Fruit fly (Drosophila melanogaster) whole organism, wandering third instar larva: ENCODE measurements around the gene Tg.

Source experiments
- Abd-B ChIP-seq: fragments of >200 bp; optimal IDR thresholded peaks from 2 replicates; lab custom pipeline; 2017; ENCODE audit warnings: missing biosample characterization, missing genetic modification characterization
- CG32264 ChIP-seq: fragments of 200-800 bp; sonication (Bioruptor generic); optimal IDR thresholded peaks from 2 replicates; lab custom pipeline; 2016; ENCODE audit warnings: missing biosample characterization, missing genetic modification characterization
- CG9705 ChIP-seq: fragments of 200-800 bp; sonication (Bioruptor generic); optimal IDR thresholded peaks from 2 replicates; lab custom pipeline; 2018; ENCODE audit warnings: missing biosample characterization, mild to moderate bottlenecking, missing genetic modification characterization
- CrebA ChIP-seq: fragments of 200-800 bp; sonication (Bioruptor generic); optimal IDR thresholded peaks from 2 replicates; lab custom pipeline; 2016; ENCODE audit warnings: missing biosample characterization, mild to moderate bottlenecking, missing genetic modification characterization, borderline replicate concordance
- GATAd ChIP-seq: sonication (Bioruptor generic); optimal IDR thresholded peaks from 2 replicates; lab custom pipeline; 2016; ENCODE audit warnings: missing biosample characterization, missing genetic modification characterization
- HLH106 ChIP-seq: fragments of 200-800 bp; optimal IDR thresholded peaks from 3 replicates; lab custom pipeline; 2019; ENCODE audit warnings: missing biosample characterization, mild to moderate bottlenecking, missing genetic modification characterization, moderate library complexity
- Hnf4 ChIP-seq: fragments of 200-800 bp; sonication (Bioruptor generic); optimal IDR thresholded peaks from 2 replicates; lab custom pipeline; 2016; ENCODE audit warnings: missing biosample characterization, mild to moderate bottlenecking, missing genetic modification characterization
- Hr83 ChIP-seq: fragments of 200-300 bp; sonication (Bioruptor generic); optimal IDR thresholded peaks from 2 replicates; lab custom pipeline; 2016; ENCODE audit warnings: missing biosample characterization, mild to moderate bottlenecking, missing genetic modification characterization, moderate library complexity; ENCODE audit not compliant: poor library complexity, severe bottlenecking
- Jra ChIP-seq: sonication (Bioruptor generic); optimal IDR thresholded peaks from 2 replicates; lab custom pipeline; 2016; ENCODE audit warnings: missing biosample characterization, missing genetic modification characterization
- Mio ChIP-seq: sonication (Bioruptor generic); optimal IDR thresholded peaks from 2 replicates; lab custom pipeline; 2016; ENCODE audit warnings: missing biosample characterization, missing genetic modification characterization
- Myc ChIP-seq: fragments of >200 bp; optimal IDR thresholded peaks from 2 replicates; lab custom pipeline; 2017
- OdsH ChIP-seq: fragments of 200-800 bp; sonication (Bioruptor generic); optimal IDR thresholded peaks from 2 replicates; lab custom pipeline; 2016; ENCODE audit warnings: missing biosample characterization, mild to moderate bottlenecking, missing genetic modification characterization
- Rel ChIP-seq, 2 experiments: fragments of 200-800 bp; sonication (Bioruptor generic) in 1 of 2; optimal IDR thresholded peaks; 2 replicates in 1 of 2; 3 replicates in 1 of 2; lab custom pipeline; 2016 to 2019; ENCODE audit warnings: mild to moderate bottlenecking in 2 of 2, missing biosample characterization in 2 of 2, missing genetic modification characterization in 2 of 2, moderate library complexity in 1 of 2
- Vsx2 ChIP-seq: fragments of 200-300, 225-300 bp; sonication (Bioruptor generic); optimal IDR thresholded peaks from 2 replicates; lab custom pipeline; 2018; ENCODE audit warnings: missing biosample characterization, missing genetic modification characterization; ENCODE audit not compliant: partially characterized antibody
- brk ChIP-seq: fragments of 200-800 bp; sonication (Bioruptor generic); optimal IDR thresholded peaks from 2 replicates; lab custom pipeline; 2016; ENCODE audit warnings: missing biosample characterization, mild to moderate bottlenecking, missing genetic modification characterization
- dl ChIP-seq, 2 experiments: fragments of 175-275, 200-275 bp in 1 of 2; fragments of 200-275 bp in 1 of 2; sonication (Bioruptor generic); optimal IDR thresholded peaks; lab custom pipeline; 2018; ENCODE audit warnings: mild to moderate bottlenecking in 2 of 2, missing biosample characterization in 2 of 2, missing genetic modification characterization in 2 of 2, moderate library complexity in 2 of 2; ENCODE audit not compliant: partially characterized antibody in 2 of 2, insufficient read depth in 1 of 2
- dsf ChIP-seq: sonication (Bioruptor generic); optimal IDR thresholded peaks from 2 replicates; lab custom pipeline; 2016; ENCODE audit warnings: missing biosample characterization, missing genetic modification characterization, borderline replicate concordance
- ey ChIP-seq: fragments of 200-800 bp; sonication (Bioruptor generic); optimal IDR thresholded peaks from 2 replicates; lab custom pipeline; 2016; ENCODE audit warnings: missing biosample characterization, missing genetic modification characterization
- foxo ChIP-seq, 2 experiments: fragments of 200-800 bp; sonication (Bioruptor generic); optimal IDR thresholded peaks; 2 replicates in 1 of 2; 3 replicates in 1 of 2; lab custom pipeline; 2016 to 2017; ENCODE audit warnings: missing biosample characterization in 2 of 2, missing genetic modification characterization in 2 of 2
- fru ChIP-seq: fragments of 200-800 bp; sonication (Bioruptor generic); optimal IDR thresholded peaks from 3 replicates; lab custom pipeline; 2016; ENCODE audit warnings: missing biosample characterization, mild to moderate bottlenecking, missing genetic modification characterization
- h ChIP-seq: fragments of 200-800 bp; sonication (Bioruptor generic); optimal IDR thresholded peaks from 3 replicates; lab custom pipeline; 2016; ENCODE audit warnings: missing biosample characterization, mild to moderate bottlenecking, missing genetic modification characterization
- jim ChIP-seq: fragments of 175-275, 200-325 bp; sonication (Bioruptor generic); optimal IDR thresholded peaks from 2 replicates; lab custom pipeline; 2016; ENCODE audit warnings: missing biosample characterization, mild to moderate bottlenecking, missing genetic modification characterization
- lola ChIP-seq: fragments of >200 bp; optimal IDR thresholded peaks from 2 replicates; lab custom pipeline; 2017; ENCODE audit warnings: missing biosample characterization, missing genetic modification characterization
- pan ChIP-seq: fragments of >200 bp; optimal IDR thresholded peaks from 2 replicates; lab custom pipeline; 2017
- psq ChIP-seq: fragments of 200-800 bp; sonication (Bioruptor generic); optimal IDR thresholded peaks from 3 replicates; lab custom pipeline; 2017; ENCODE audit warnings: missing biosample characterization, mild to moderate bottlenecking, missing genetic modification characterization, moderate library complexity
- rgr ChIP-seq: fragments of 200-800 bp; sonication (Bioruptor generic); optimal IDR thresholded peaks from 3 replicates; lab custom pipeline; 2016; ENCODE audit warnings: missing biosample characterization, mild to moderate bottlenecking, missing genetic modification characterization
- sv ChIP-seq: fragments of 200-800 bp; sonication (Bioruptor generic); optimal IDR thresholded peaks from 3 replicates; lab custom pipeline; 2016; ENCODE audit warnings: missing biosample characterization, missing genetic modification characterization
- tai ChIP-seq: sonication (Bioruptor generic); optimal IDR thresholded peaks from 2 replicates; lab custom pipeline; 2016; ENCODE audit warnings: missing biosample characterization, missing genetic modification characterization
- usp ChIP-seq: fragments of >200 bp; optimal IDR thresholded peaks from 2 replicates; lab custom pipeline; 2017; ENCODE audit warnings: missing biosample characterization, missing genetic modification characterization

The Tg gene

DNA sequence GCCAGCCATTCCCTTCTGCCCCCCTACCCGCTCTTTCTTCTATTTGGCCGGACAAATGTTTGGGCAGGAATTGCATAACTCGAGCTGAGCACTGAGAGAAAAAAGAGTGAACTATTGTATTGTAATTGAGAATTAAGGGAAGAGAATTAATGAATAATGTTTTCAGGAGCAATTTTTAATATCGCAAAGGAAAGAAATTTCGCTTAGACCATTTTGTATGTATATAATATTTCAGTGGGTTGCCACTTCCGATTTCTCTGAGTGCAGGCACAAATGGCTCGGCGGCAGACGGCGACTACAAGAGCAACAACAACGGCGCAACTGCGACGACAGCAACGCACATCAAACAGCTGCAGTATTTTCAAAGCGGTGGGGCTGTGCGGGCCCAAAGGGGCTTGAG is 46.6 kb upstream of the Tg start (continued):
- TF ChIP-seq OdsH (GFP tag; lab: Kevin White, UChicago): peak; percentile 63
- peak; percentile 18 for TF ChIP-seq brk (GFP tag; lab: Kevin White, UChicago)
- no peak for TF ChIP-seq dl (GFP tag; optimal IDR thresholded peaks at IDR 0.05; lab: Kevin White, UChicago; ENCODE audit: insufficient read depth in 1 of 2, partially characterized antibody in 2 of 2)
- no peak for TF ChIP-seq Abd-B (GFP tag; lab: Kevin White, UChicago)
- no peak for TF ChIP-seq Vsx2
- peak; percentile 30 for TF ChIP-seq GATAd (GFP tag; lab: Kevin White, UChicago)

DNA sequence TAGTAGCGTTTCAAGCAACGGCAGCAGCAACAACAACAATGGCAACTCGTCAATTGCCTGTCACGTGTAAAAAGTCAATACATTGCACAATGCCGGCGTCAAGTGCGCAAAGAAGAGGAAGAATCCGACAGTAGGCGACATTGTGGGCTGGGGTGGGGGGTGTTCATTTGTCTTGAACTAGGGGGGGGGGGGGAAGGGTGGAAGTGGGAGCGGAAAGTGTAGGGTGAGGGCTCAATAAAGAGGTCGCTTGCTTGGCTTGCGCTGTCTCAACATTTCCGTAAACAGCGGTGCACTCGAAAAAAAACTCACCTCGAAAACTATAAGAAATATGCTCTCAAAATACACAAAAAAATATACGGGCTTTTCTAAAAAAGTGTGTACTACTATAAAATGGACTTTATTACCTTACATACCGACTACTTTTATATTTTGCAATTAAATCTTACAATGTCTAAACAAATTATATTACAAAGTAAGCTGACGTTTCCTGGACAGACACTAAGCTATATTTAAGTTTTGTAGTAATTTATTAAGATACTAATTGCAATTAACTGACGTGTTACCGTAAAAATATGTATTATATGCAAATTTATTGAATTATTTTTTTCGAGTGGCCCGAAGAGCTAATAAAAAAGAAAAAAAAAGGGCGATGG is 45.3 kb upstream of the Tg start:
- TF ChIP-seq CG9705 (no peak), lola (GFP tag; lab: Kevin White, UChicago) (no peak), dl (GFP tag; optimal IDR thresholded peaks at IDR 0.05; lab: Kevin White, UChicago; ENCODE audit: insufficient read depth in 1 of 2, partially characterized antibody in 2 of 2) (no peak)

DNA sequence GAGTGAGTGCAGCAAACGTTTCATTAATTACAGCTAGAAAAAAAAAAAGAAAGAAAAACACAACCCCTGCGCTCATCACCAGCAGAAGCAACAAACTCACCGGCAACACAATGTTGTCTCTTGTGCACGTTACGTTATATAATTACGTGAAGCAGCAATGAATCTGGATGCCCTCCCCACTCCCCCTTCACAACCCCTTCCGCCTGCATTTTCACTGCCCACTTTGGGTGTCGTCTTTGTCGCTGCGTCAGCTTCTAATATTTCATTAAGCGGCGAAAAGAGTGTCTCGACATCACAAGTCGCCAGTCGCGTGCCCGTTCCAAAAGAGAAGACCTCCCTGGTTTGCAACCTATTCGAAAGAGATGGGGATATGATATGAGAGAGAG is 44.8 kb upstream of the Tg start:
- TF ChIP-seq pan (lab: Kevin White, UChicago) (no peak), CG32264 (GFP tag; lab: Kevin White, UChicago) (no peak), rgr (GFP tag; lab: Kevin White, UChicago) (no peak), dsf (GFP tag; lab: Kevin White, UChicago) (no peak), GATAd (GFP tag; lab: Kevin White, UChicago) (no peak), CG9705 (no peak), sv (GFP tag; lab: Kevin White, UChicago) (no peak), Hnf4 (GFP tag; lab: Kevin White, UChicago) (no peak)
- TF ChIP-seq, all 38 proteins: peak for 0

DNA sequence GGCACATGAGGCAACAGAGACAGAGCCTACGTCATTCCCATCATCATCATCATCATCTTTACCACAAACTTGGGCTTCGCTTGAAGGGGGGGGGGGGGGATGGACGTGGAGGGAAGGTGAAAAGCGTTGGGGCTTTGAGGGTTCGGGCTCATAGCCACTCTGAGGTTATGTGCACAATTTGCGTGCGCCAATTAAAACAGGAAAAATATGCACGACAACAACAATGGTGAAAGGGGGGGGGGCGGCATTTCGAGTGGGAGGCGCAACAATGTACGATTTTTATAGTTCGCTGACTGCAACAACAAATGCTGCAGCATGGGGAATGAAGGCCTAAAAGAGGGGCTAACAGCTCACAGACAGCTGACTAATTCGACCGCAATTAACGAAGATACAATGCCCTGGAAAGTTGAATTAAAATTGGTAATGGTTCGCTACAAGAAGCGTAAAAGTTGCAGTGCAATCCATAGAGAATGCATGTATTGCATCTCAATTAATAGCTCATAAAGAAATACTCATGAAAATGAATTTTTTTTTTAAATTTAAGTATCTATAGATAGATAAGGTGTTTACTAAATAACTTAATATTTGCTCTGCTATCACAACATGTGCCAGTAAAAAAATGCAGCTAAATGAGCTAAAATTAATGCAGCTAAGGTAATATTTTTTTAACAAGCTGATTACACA is 44.2 kb upstream of the Tg start:
- TF ChIP-seq pan (lab: Kevin White, UChicago) (no peak), Hr83 (GFP tag; lab: Kevin White, UChicago) (no peak), rgr (GFP tag; lab: Kevin White, UChicago) (no peak), OdsH (GFP tag; lab: Kevin White, UChicago) (no peak), psq (GFP tag; lab: Kevin White, UChicago) (no peak)

DNA sequence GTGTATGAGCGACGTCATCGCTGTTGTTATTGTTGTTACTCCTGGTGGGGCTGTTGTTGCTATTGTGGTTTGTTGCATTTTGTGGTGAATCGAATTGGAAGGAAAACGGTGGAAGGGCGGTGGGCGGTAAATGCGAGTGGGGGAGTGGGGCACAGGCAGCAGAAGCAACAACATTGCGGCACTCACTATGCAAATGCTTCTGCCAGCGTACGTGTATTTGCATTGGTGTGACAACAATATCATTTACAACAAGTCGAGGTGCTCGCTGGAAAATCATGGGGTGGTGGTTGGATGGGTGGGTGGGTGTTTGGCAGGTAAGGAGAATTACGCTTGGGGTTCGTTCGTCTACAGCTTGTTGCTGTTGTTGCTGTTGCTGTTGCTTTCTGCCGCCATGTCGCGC is 43.6 kb upstream of the Tg start:
- no peak for TF ChIP-seq usp (GFP tag; lab: Kevin White, UChicago)
- TF ChIP-seq Abd-B (GFP tag; lab: Kevin White, UChicago): no peak
- no peak for TF ChIP-seq HLH106 (tag; lab: Kevin White, UChicago)
- TF ChIP-seq CG32264 (GFP tag; lab: Kevin White, UChicago): no peak
- TF ChIP-seq ey (GFP tag; lab: Kevin White, UChicago): no peak
- TF ChIP-seq foxo (GFP tag; optimal IDR thresholded peaks at IDR 0.05; lab: Kevin White, UChicago): no peak
- TF ChIP-seq fru (GFP tag; lab: Kevin White, UChicago): no peak
- no peak for TF ChIP-seq CrebA (GFP tag; lab: Kevin White, UChicago)
- TF ChIP-seq Jra: no peak
- no peak for TF ChIP-seq psq (GFP tag; lab: Kevin White, UChicago)
- no peak for TF ChIP-seq Hnf4 (GFP tag; lab: Kevin White, UChicago)
- TF ChIP-seq Vsx2: no peak

DNA sequence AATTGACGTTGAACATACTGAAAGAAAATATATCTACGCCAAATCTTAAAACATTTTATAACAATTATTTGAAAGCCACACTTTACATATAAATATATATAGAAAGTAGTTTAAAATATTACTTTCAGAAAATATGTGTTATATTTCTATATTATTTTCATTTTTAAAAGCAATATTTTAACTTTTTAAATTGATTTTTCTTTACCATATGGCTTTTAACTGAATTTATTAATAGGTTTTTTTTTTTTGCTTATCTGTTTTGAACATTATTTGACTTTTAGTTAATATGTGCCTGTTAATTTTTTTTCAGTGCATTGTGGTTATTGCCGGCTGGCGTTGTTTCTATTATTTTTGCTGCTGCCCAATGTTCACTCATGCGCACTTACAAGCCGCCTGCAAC is 43.2 kb upstream of the Tg start:
- TF ChIP-seq Rel (GFP tag; optimal IDR thresholded peaks at IDR 0.05; lab: Kevin White, UChicago): no peak
- TF ChIP-seq Rel (tag; optimal IDR thresholded peaks at IDR 0.05; lab: Kevin White, UChicago): no peak
- TF ChIP-seq foxo (GFP tag; optimal IDR thresholded peaks at IDR 0.05; lab: Kevin White, UChicago): peak in 1 of 2 experiments; percentile 2

DNA sequence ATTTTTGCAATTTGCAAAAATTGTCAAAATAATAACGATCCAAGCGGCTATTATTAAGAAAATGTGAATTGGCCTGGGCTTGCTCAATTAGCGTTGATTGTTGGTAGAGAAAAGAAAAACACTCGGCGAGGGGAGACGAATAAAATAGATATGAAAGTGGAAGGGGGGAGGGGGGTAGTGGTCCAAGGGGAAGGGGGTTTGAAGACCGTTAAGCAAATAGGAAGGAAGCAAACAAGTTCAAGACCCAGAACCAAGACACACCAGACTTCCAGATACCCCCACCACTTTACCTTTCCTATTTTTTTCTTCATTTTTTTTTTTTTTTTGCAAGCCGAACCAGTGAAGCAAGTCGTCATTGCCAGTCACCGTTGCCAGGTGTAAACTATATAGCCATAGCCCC is 41.9 kb upstream of the Tg start:
- TF ChIP-seq tai (no peak), h (GFP tag; lab: Kevin White, UChicago) (no peak), CrebA (GFP tag; lab: Kevin White, UChicago) (no peak), CG9705 (no peak), rgr (GFP tag; lab: Kevin White, UChicago) (no peak), jim (GFP tag; lab: Kevin White, UChicago) (no peak), Mio (GFP tag; lab: Kevin White, UChicago) (no peak), lola (GFP tag; lab: Kevin White, UChicago) (no peak), Hr83 (GFP tag; lab: Kevin White, UChicago) (no peak), Myc (lab: Kevin White, UChicago) (no peak)
